Worm (Caenorhabditis elegans): ENCODE data around the gene tkt-1.
A peak's percentile ranks its signal among the peaks of the same experiment; 100 is the strongest.

The tkt-1 gene

DNA sequence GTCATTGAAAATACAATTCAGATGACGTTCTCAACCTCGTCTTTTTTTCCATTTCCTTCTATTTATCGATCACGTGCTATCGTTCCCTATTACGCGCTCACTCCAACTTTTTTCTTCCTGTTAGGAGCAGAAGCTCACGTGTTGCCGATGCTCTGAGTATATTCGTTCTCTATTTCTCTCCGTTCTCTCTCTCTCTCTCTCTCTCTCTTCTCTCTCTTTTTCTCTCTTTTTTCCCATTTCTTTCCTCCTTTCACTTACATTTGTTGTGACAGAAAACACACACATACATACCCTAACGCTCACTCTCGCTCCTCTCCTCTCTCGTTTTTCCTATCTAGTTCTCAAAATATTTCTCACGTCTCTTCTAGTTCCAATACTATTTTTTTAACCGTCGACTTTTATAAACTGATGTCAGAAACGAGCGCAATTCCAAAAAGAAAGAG lies 9.0 kb downstream of the tkt-1 start:
- peak; percentile 87 for TF ChIP-seq ceh-18 (tag; optimal IDR thresholded peaks at IDR 0.05)
- TF ChIP-seq unc-55 (GFP tag; optimal IDR thresholded peaks at IDR 0.05) = peak; percentile 77
- peak; percentile 61 for TF ChIP-seq ceh-31 (tag; optimal IDR thresholded peaks at IDR 0.05)
- TF ChIP-seq T23F11.4 (GFP tag; optimal IDR thresholded peaks at IDR 0.05) = no peak
- no peak for TF ChIP-seq dve-1 (tag; optimal IDR thresholded peaks at IDR 0.05)
- peak; percentile 77 for TF ChIP-seq unc-42 (tag; optimal IDR thresholded peaks at IDR 0.05)
- TF ChIP-seq rnt-1 (tag; optimal IDR thresholded peaks at IDR 0.05) = no peak
- no peak for TF ChIP-seq che-1 (tag; optimal IDR thresholded peaks at IDR 0.05)
- TF ChIP-seq madf-2 (tag; optimal IDR thresholded peaks at IDR 0.05) = no peak
- no peak for TF ChIP-seq K02D7.2 (tag; optimal IDR thresholded peaks at IDR 0.05)
- no peak for TF ChIP-seq ama-1 (optimal IDR thresholded peaks at IDR 0.05)
- no peak for TF ChIP-seq sox-2 (GFP tag; IDR thresholded peaks at IDR 0.05)
- TF ChIP-seq ceh-22 (tag; optimal IDR thresholded peaks at IDR 0.05) = no peak
- TF ChIP-seq pag-3 (tag; optimal IDR thresholded peaks at IDR 0.05; ENCODE audit: borderline replicate concordance) = peak; percentile 5
- TF ChIP-seq gmeb-2 (tag; optimal IDR thresholded peaks at IDR 0.05) = no peak
- TF ChIP-seq ceh-14 (tag; optimal IDR thresholded peaks at IDR 0.05) = no peak
- no peak for TF ChIP-seq hlh-15 (tag; optimal IDR thresholded peaks at IDR 0.05)
- TF ChIP-seq ahr-1 (tag; optimal IDR thresholded peaks at IDR 0.05) = no peak
- TF ChIP-seq hlh-13 (GFP tag; optimal IDR thresholded peaks at IDR 0.05) = no peak
- TF ChIP-seq F13H6.1 (tag; optimal IDR thresholded peaks at IDR 0.05) = peak; percentile 38
- no peak for TF ChIP-seq odd-2 (tag; optimal IDR thresholded peaks at IDR 0.05)
- TF ChIP-seq pax-1 (tag; optimal IDR thresholded peaks at IDR 0.05) = no peak
- no peak for TF ChIP-seq npax-4 (tag; optimal IDR thresholded peaks at IDR 0.05)
- TF ChIP-seq ceh-19 (GFP tag; optimal IDR thresholded peaks at IDR 0.05) = no peak
- peak; percentile 64 for TF ChIP-seq nfya-1 (tag; optimal IDR thresholded peaks at IDR 0.05)
- no peak for TF ChIP-seq zip-5 (tag; optimal IDR thresholded peaks at IDR 0.05)
- no peak for TF ChIP-seq dmd-4 (tag; optimal IDR thresholded peaks at IDR 0.05; ENCODE audit: borderline replicate concordance)
- TF ChIP-seq ets-4 (tag; optimal IDR thresholded peaks at IDR 0.05) = peak; percentile 20
- no peak for TF ChIP-seq ceh-9 (tag; optimal IDR thresholded peaks at IDR 0.05)
- TF ChIP-seq elt-2 (tag; optimal IDR thresholded peaks at IDR 0.05) = no peak
- peak; percentile 46 for TF ChIP-seq tbx-2 (tag; optimal IDR thresholded peaks at IDR 0.05)
- TF ChIP-seq hlh-8 (tag; optimal IDR thresholded peaks at IDR 0.05) = no peak
- no peak for TF ChIP-seq mec-3 (tag; optimal IDR thresholded peaks at IDR 0.05; ENCODE audit: borderline replicate concordance)
- TF ChIP-seq sdc-2 (tag; optimal IDR thresholded peaks at IDR 0.05) = no peak
- TF ChIP-seq pha-4 (tag; optimal IDR thresholded peaks at IDR 0.05) = no peak
- TF ChIP-seq hlh-30 (tag; optimal IDR thresholded peaks at IDR 0.05; ENCODE audit: insufficient read depth) = peak; percentile 87
- TF ChIP-seq sox-4 (tag; optimal IDR thresholded peaks at IDR 0.05) = no peak
- no peak for TF ChIP-seq tbx-7 (tag; optimal IDR thresholded peaks at IDR 0.05)
- TF ChIP-seq lim-6 (tag; optimal IDR thresholded peaks at IDR 0.05) = no peak
- TF ChIP-seq pha-2 (tag; optimal IDR thresholded peaks at IDR 0.05) = no peak
- TF ChIP-seq unc-86 (tag; optimal IDR thresholded peaks at IDR 0.05) = no peak
- TF ChIP-seq fax-1 (tag; optimal IDR thresholded peaks at IDR 0.05) = no peak
- TF ChIP-seq K09A11.1 (tag; optimal IDR thresholded peaks at IDR 0.05; ENCODE audit: insufficient read depth) = no peak
- peak; percentile 56 for TF ChIP-seq pros-1 (tag; optimal IDR thresholded peaks at IDR 0.05)
- peak; percentile 17 for TF ChIP-seq eyg-1 (tag; optimal IDR thresholded peaks at IDR 0.05)
- TF ChIP-seq fkh-10 (GFP tag; optimal IDR thresholded peaks at IDR 0.05) = no peak
- peak; percentile 25 for TF ChIP-seq pqm-1 (tag; optimal IDR thresholded peaks at IDR 0.05)
- TF ChIP-seq syd-9 (tag; optimal IDR thresholded peaks at IDR 0.05) = no peak
- no peak for TF ChIP-seq nhr-11 (tag; optimal IDR thresholded peaks at IDR 0.05)
- TF ChIP-seq C08G9.2 (tag; optimal IDR thresholded peaks at IDR 0.05) = peak; percentile 44
- TF ChIP-seq ztf-16 (tag; optimal IDR thresholded peaks at IDR 0.05) = no peak
- TF ChIP-seq hlh-6 (tag; optimal IDR thresholded peaks at IDR 0.05) = no peak
- no peak for TF ChIP-seq ttx-3 (tag; optimal IDR thresholded peaks at IDR 0.05)
- TF ChIP-seq elt-4 (tag; optimal IDR thresholded peaks at IDR 0.05) = no peak
